Worm (Caenorhabditis elegans) whole organism, late embryonic: ENCODE measurements around the gene Y67A10A.2.

Experiments
- F13H6.1 ChIP-seq: sonication (generic microtip); optimal IDR thresholded peaks from 2 replicates; lab custom pipeline; 2016; ENCODE audit warnings: missing genetic modification characterization, missing compliant biosample characterization
- ama-1 ChIP-seq: fragments of 150-350 bp; optimal IDR thresholded peaks from 2 replicates; lab custom pipeline; 2014
- dmd-4 ChIP-seq: sonication (generic microtip); optimal IDR thresholded peaks from 2 replicates; lab custom pipeline; 2016; ENCODE audit warnings: borderline replicate concordance, missing genetic modification characterization, missing compliant biosample characterization
- gmeb-2 ChIP-seq: sonication (generic microtip); optimal IDR thresholded peaks from 2 replicates; lab custom pipeline; 2016; ENCODE audit warnings: missing genetic modification characterization, inconsistent platforms, missing compliant biosample characterization
- pqm-1 ChIP-seq: sonication (generic microtip); optimal IDR thresholded peaks from 2 replicates; lab custom pipeline; 2016; ENCODE audit warnings: missing genetic modification characterization, missing compliant biosample characterization
- syd-9 ChIP-seq: sonication (generic microtip); optimal IDR thresholded peaks from 2 replicates; lab custom pipeline; 2016; ENCODE audit warnings: mild to moderate bottlenecking, missing genetic modification characterization, moderate library complexity, missing compliant biosample characterization
- unc-42 ChIP-seq: sonication (generic microtip); optimal IDR thresholded peaks from 2 replicates; lab custom pipeline; 2016; ENCODE audit warnings: missing genotype, missing genetic modification characterization, missing compliant biosample characterization

- no peak for TF ChIP-seq F13H6.1 (tag; lab: Kevin White, UChicago)
- TF ChIP-seq pqm-1 (tag; lab: Kevin White, UChicago), result no peak
- no peak for TF ChIP-seq gmeb-2
- no peak for TF ChIP-seq unc-42 (tag; lab: Kevin White, UChicago)
- TF ChIP-seq dmd-4 (tag; lab: Kevin White, UChicago), result no peak
- no peak for TF ChIP-seq syd-9 (tag; lab: Kevin White, UChicago)
- no peak for TF ChIP-seq ama-1
These were observed 11.1 kb upstream of the Y67A10A.2 start for ce11 chrIV:14326694-14327298.
